Worm (Caenorhabditis elegans) whole organism, mixed stage, embryonic: ENCODE results near the gene tasp-1.
"Not testable (repeated sequence)": the region's sequence is repeated elsewhere in the genome, so short reads cannot be mapped to it uniquely, and the experiment has no call there.

Source experiments
- M03D4.4 ChIP-seq: sonication (generic microtip); optimal IDR thresholded peaks from 2 replicates; lab custom pipeline; 2017; ENCODE audit warnings: mild to moderate bottlenecking, missing genetic modification characterization, missing compliant biosample characterization
- bed-3 ChIP-seq: fragments of 200-800 bp; sonication (Bioruptor generic); optimal IDR thresholded peaks from 3 replicates; lab custom pipeline; 2018; ENCODE audit warnings: mild to moderate bottlenecking, missing genetic modification characterization, moderate library complexity, missing compliant biosample characterization
- blmp-1 ChIP-seq: fragments of 150-350 bp; optimal IDR thresholded peaks from 2 replicates; lab custom pipeline; 2014; ENCODE audit warnings: missing biosample characterization, missing genetic modification characterization
- ceh-39 ChIP-seq: fragments of 150-350 bp; optimal IDR thresholded peaks from 2 replicates; lab custom pipeline; 2014; ENCODE audit warnings: missing biosample characterization, missing genetic modification characterization
- ceh-43 ChIP-seq: fragments of 200-800 bp; sonication (Bioruptor generic); optimal IDR thresholded peaks from 2 replicates; lab custom pipeline; 2018; ENCODE audit warnings: mild to moderate bottlenecking, missing genetic modification characterization, moderate library complexity, missing compliant biosample characterization
- ceh-83 ChIP-seq: fragments of 200-800 bp; sonication (Bioruptor generic); optimal IDR thresholded peaks from 2 replicates; lab custom pipeline; 2018; ENCODE audit warnings: mild to moderate bottlenecking, missing genetic modification characterization, missing compliant biosample characterization
- ces-1 ChIP-seq: fragments of 150-350 bp; optimal IDR thresholded peaks from 2 replicates; lab custom pipeline; 2014; ENCODE audit warnings: missing biosample characterization, missing genetic modification reagents, missing genetic modification characterization
- drap-1 ChIP-seq: fragments of 200-800 bp; sonication (Bioruptor generic); optimal IDR thresholded peaks from 3 replicates; lab custom pipeline; 2018; ENCODE audit warnings: mild to moderate bottlenecking, missing genetic modification characterization, missing compliant biosample characterization
- elt-1 ChIP-seq: sonication (generic microtip); optimal IDR thresholded peaks from 2 replicates; lab custom pipeline; 2017; ENCODE audit warnings: missing genetic modification characterization, mild to moderate bottlenecking, missing compliant biosample characterization, antibody characterized with exemption, moderate library complexity, borderline replicate concordance; ENCODE audit not compliant: insufficient read depth
- elt-3 ChIP-seq: fragments of 150-350 bp; optimal IDR thresholded peaks from 2 replicates; lab custom pipeline; 2014; ENCODE audit warnings: missing biosample characterization, missing genetic modification characterization
- ham-2 ChIP-seq: fragments of 200-800 bp; sonication (Bioruptor generic); optimal IDR thresholded peaks from 2 replicates; lab custom pipeline; 2018; ENCODE audit warnings: mild to moderate bottlenecking, missing genetic modification characterization, missing compliant biosample characterization
- hlh-1 ChIP-seq: fragments of 150-350 bp; optimal IDR thresholded peaks from 2 replicates; lab custom pipeline; 2014; ENCODE audit warnings: missing biosample characterization, missing genetic modification reagents, missing genetic modification characterization
- lin-13 ChIP-seq: fragments of 150-350 bp; optimal IDR thresholded peaks from 2 replicates; lab custom pipeline; 2014; ENCODE audit warnings: missing biosample characterization, missing genetic modification characterization
- lin-32 ChIP-seq: fragments of 200-800 bp; sonication (Bioruptor generic); optimal IDR thresholded peaks from 2 replicates; lab custom pipeline; 2018; ENCODE audit warnings: mild to moderate bottlenecking, missing genetic modification characterization, missing compliant biosample characterization
- lsy-2 ChIP-seq: fragments of 150-350 bp; optimal IDR thresholded peaks from 2 replicates; lab custom pipeline; 2014; ENCODE audit warnings: missing biosample characterization, missing genetic modification characterization
- mab-5 ChIP-seq: fragments of 150-350 bp; optimal IDR thresholded peaks from 2 replicates; lab custom pipeline; 2014; ENCODE audit warnings: missing biosample characterization, missing genetic modification characterization
- mep-1 ChIP-seq: fragments of 150-350 bp; optimal IDR thresholded peaks from 2 replicates; lab custom pipeline; 2017; ENCODE audit warnings: missing biosample characterization, missing genetic modification reagents, missing genetic modification characterization, inconsistent platforms
- mls-2 ChIP-seq: sonication (generic microtip); optimal IDR thresholded peaks from 2 replicates; lab custom pipeline; 2016; ENCODE audit warnings: mild to moderate bottlenecking, missing genetic modification characterization, moderate library complexity, missing compliant biosample characterization
- nhr-12 ChIP-seq: fragments of 150-350 bp; optimal IDR thresholded peaks from 2 replicates; lab custom pipeline; 2014; ENCODE audit warnings: missing biosample characterization, missing genetic modification characterization
- nhr-237 ChIP-seq: fragments of 150-350 bp; optimal IDR thresholded peaks from 2 replicates; lab custom pipeline; 2014; ENCODE audit warnings: missing biosample characterization, missing genetic modification characterization
- nhr-28 ChIP-seq: fragments of 150-350 bp; optimal IDR thresholded peaks from 2 replicates; lab custom pipeline; 2014; ENCODE audit warnings: missing biosample characterization, missing genetic modification characterization
- nhr-76 ChIP-seq: sonication (generic microtip); optimal IDR thresholded peaks from 2 replicates; lab custom pipeline; 2017; ENCODE audit warnings: missing biosample characterization, missing genetic modification characterization
- pha-4 ChIP-seq: fragments of 150-350 bp; optimal IDR thresholded peaks from 2 replicates; lab custom pipeline; 2018; ENCODE audit warnings: missing biosample characterization, missing genetic modification reagents, missing genetic modification characterization
- sem-2 ChIP-seq: fragments of 200-800 bp; sonication (Bioruptor generic); optimal IDR thresholded peaks from 2 replicates; lab custom pipeline; 2018; ENCODE audit warnings: mild to moderate bottlenecking, missing genetic modification characterization, missing compliant biosample characterization
- snpc-4 ChIP-seq: fragments of 150-350 bp; optimal IDR thresholded peaks from 2 replicates; lab custom pipeline; 2014; ENCODE audit warnings: missing biosample characterization, missing genetic modification characterization
- sptf-1 ChIP-seq: sonication (generic microtip); optimal IDR thresholded peaks from 2 replicates; lab custom pipeline; 2017; ENCODE audit warnings: mild to moderate bottlenecking, missing genetic modification characterization, moderate library complexity, missing compliant biosample characterization
- tbx-8 ChIP-seq: fragments of 200-800 bp; sonication (Bioruptor generic); optimal IDR thresholded peaks from 2 replicates; lab custom pipeline; 2018; ENCODE audit warnings: mild to moderate bottlenecking, missing genetic modification characterization, moderate library complexity, missing compliant biosample characterization
- unc-120 ChIP-seq: sonication (generic microtip); optimal IDR thresholded peaks from 2 replicates; lab custom pipeline; 2017; ENCODE audit warnings: missing genetic modification characterization, missing compliant biosample characterization; ENCODE audit not compliant: poor library complexity, severe bottlenecking
- unc-39 ChIP-seq: fragments of 150-350 bp; optimal IDR thresholded peaks from 2 replicates; lab custom pipeline; 2014; ENCODE audit warnings: missing biosample characterization, missing genetic modification characterization
- unc-62 ChIP-seq: fragments of 150-350 bp; optimal IDR thresholded peaks from 2 replicates; lab custom pipeline; 2014; ENCODE audit warnings: missing biosample characterization, missing genetic modification reagents, missing genetic modification characterization
- zip-8 ChIP-seq: fragments of 150-350 bp; optimal IDR thresholded peaks from 2 replicates; lab custom pipeline; 2014; ENCODE audit warnings: missing biosample characterization, missing genetic modification characterization
- ztf-11 ChIP-seq: fragments of 150-350 bp; optimal IDR thresholded peaks from 2 replicates; lab custom pipeline; 2014; ENCODE audit warnings: missing biosample characterization, missing genetic modification characterization

The tasp-1 gene

DNA sequence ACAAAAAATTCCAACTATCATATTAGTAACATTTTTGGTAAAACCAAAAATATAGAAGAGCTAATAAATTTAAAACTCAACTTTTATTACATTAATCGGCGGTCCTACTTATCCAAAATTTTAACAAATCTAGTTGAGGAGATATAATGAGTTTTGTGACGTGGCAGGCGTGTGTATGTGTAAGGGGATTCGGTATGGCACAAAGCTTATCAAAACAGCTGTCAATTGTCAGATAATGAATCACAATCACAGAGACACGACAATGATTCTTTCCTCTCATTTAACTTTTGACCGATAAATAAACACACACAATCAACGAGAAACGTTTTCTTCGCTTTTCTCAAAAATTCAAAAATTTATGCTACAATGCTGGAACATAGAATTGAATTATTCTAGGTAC lies 42.9 kb downstream of the tasp-1 start, which contains the start of gene K11D9.3:
TSS of gene K11D9.3 (minus strand) at position 181 of the 400 bp plus-strand sequence.
- TF ChIP-seq ceh-39 (tag; lab: Kevin White, UChicago) (no peak), sem-2 (GFP tag; lab: Kevin White, UChicago) (no peak), ces-1 (GFP tag; lab: Kevin White, UChicago) (no peak), nhr-237 (tag; lab: Kevin White, UChicago) (no peak), snpc-4 (tag; lab: Kevin White, UChicago) (no peak), ceh-43 (GFP tag; lab: Kevin White, UChicago) (no peak), M03D4.4 (tag; lab: Kevin White, UChicago) (no peak), elt-1 (tag; lab: Kevin White, UChicago) (no peak), nhr-28 (tag; lab: Kevin White, UChicago) (no peak), zip-8 (no peak), ztf-11 (tag; lab: Kevin White, UChicago) (no peak), unc-62 (peak; percentile 60), hlh-1 (tag; lab: Kevin White, UChicago) (peak; percentile 25), lsy-2 (tag; lab: Kevin White, UChicago) (no peak)

DNA sequence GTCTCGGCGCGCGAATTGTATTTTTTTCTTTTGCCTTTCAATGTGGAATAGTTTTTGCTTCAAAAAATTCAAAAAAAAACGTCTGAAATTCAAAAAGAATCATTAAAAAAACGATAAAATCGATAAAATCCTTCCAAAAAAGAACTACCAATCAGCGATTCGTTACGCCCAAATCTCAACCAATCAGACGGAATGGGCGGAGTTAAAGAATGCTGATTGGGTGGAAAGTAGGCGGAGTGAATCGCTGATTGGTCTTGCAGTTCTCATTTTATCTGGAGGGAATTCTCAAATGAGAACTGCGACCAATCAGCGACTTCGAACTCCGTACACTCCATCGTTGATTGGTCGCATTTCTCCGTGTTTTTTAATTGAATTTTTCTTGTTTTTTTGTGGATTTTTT lies 46.1 kb downstream of the tasp-1 start:
- TF ChIP-seq pha-4 (tag; lab: Kevin White, UChicago) (no peak), nhr-76 (tag; lab: Kevin White, UChicago) (no peak), ces-1 (GFP tag; lab: Kevin White, UChicago) (no peak), mab-5 (tag; lab: Kevin White, UChicago) (no peak), unc-39 (no peak), nhr-237 (tag; lab: Kevin White, UChicago) (no peak), unc-62 (no peak), nhr-28 (tag; lab: Kevin White, UChicago) (no peak), unc-120 (tag; lab: Kevin White, UChicago) (no peak), M03D4.4 (tag; lab: Kevin White, UChicago) (no peak), ztf-11 (tag; lab: Kevin White, UChicago) (no peak), bed-3 (GFP tag; lab: Kevin White, UChicago) (no peak), nhr-12 (tag; lab: Kevin White, UChicago) (no peak), mep-1 (tag; lab: Kevin White, UChicago) (no peak), sptf-1 (tag; lab: Kevin White, UChicago) (no peak), mls-2 (tag; lab: Kevin White, UChicago) (no peak), tbx-8 (GFP tag; lab: Kevin White, UChicago) (no peak), sem-2 (GFP tag; lab: Kevin White, UChicago) (no peak), snpc-4 (tag; lab: Kevin White, UChicago) (no peak), elt-3 (tag; lab: Kevin White, UChicago) (no peak)

DNA sequence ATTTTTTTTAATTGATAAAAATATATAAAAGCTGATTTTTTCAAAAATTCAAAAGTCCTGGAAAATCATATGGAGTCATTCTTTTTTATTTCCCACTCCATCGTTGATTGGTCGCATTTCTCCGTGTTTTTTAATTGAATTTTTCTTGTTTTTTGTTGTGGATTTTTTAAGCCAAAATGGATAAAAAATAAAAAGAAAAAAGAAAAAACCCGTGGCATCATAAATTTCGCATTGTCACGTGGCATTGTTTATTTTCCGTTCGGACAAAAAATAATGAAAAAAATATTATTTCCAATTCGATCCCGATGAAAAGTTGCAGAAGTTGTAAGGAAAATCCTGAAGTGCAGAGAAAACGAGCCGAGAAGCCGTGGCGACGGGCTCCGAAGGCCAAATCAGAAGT lies 46.5 kb downstream of the tasp-1 start, which contains the start of gene klp-7:
TSS of gene klp-7 (plus strand) at position 301 of the 400 bp plus-strand sequence.
- TF ChIP-seq hlh-1 (tag; lab: Kevin White, UChicago); unc-39; nhr-76 (tag; lab: Kevin White, UChicago): not testable (repeated sequence)

DNA sequence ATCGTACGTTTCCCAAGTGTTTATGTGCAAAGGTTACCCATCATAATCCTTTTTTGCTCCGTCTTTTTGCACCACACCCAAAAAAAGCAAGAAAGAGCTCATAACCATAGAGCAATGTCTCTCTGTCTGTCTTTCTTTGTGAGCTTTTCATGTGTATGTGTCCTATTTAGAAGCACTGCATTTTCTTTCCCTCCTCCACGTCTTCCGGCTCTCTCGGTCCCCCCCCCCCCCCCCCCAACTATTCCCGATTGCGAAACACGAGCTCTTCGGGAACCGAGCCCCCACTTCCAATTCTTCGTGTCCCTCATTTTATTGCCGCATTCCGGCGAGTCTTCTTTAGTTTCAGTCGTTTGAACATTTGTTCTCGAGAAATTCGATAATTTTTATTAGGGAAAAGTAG lies 47.7 kb downstream of the tasp-1 start:
- no peak for TF ChIP-seq lsy-2 (tag; lab: Kevin White, UChicago)
- no peak for TF ChIP-seq lin-13 (tag; lab: Kevin White, UChicago)
- no peak for TF ChIP-seq blmp-1
- no peak for TF ChIP-seq snpc-4 (tag; lab: Kevin White, UChicago)
- TF ChIP-seq elt-3 (tag; lab: Kevin White, UChicago): no peak
- peak; percentile 9 for TF ChIP-seq sptf-1 (tag; lab: Kevin White, UChicago)
- TF ChIP-seq mls-2 (tag; lab: Kevin White, UChicago): peak; percentile 6
- TF ChIP-seq ceh-83 (GFP tag; lab: Kevin White, UChicago): no peak
- no peak for TF ChIP-seq zip-8
- no peak for TF ChIP-seq nhr-28 (tag; lab: Kevin White, UChicago)
- TF ChIP-seq drap-1 (GFP tag; lab: Kevin White, UChicago): no peak
- no peak for TF ChIP-seq ces-1 (GFP tag; lab: Kevin White, UChicago)
- TF ChIP-seq bed-3 (GFP tag; lab: Kevin White, UChicago): no peak

DNA sequence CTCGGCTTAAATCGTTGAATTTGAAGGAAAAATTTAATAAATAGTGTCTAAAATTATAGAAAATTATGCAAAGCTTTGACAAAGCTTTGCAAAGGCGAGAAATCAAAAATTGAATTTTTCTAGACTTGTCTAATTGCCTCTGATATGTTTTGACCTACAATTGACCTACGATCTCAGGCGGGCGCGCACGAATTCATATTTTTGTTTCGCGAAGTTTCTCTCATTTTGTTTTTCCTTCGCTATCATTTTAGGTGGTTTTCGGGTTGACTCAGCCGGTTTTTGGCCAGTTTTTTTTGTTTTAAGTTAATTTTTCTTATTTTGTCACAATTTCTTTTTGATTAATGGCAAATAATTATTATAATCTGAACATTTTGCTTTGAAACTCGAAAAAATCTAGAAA lies 48.1 kb downstream of the tasp-1 start:
- no peak for TF ChIP-seq M03D4.4 (tag; lab: Kevin White, UChicago)
- TF ChIP-seq sem-2 (GFP tag; lab: Kevin White, UChicago): no peak
- no peak for TF ChIP-seq zip-8
- no peak for TF ChIP-seq nhr-28 (tag; lab: Kevin White, UChicago)
- no peak for TF ChIP-seq snpc-4 (tag; lab: Kevin White, UChicago)
- TF ChIP-seq hlh-1 (tag; lab: Kevin White, UChicago): no peak
- no peak for TF ChIP-seq tbx-8 (GFP tag; lab: Kevin White, UChicago)
- TF ChIP-seq ces-1 (GFP tag; lab: Kevin White, UChicago): no peak
- TF ChIP-seq mep-1 (tag; lab: Kevin White, UChicago): no peak
- no peak for TF ChIP-seq ham-2
- no peak for TF ChIP-seq lin-32 (GFP tag; lab: Kevin White, UChicago)
- no peak for TF ChIP-seq ceh-83 (GFP tag; lab: Kevin White, UChicago)
- TF ChIP-seq sptf-1 (tag; lab: Kevin White, UChicago): no peak
- TF ChIP-seq elt-1 (tag; lab: Kevin White, UChicago): no peak
